Worm (Caenorhabditis elegans) whole organism, midembryonic: ENCODE results near the gene H25K10.4.

Experiments
- cog-1 ChIP-seq: sonication (generic microtip); optimal IDR thresholded peaks from 2 replicates; lab custom pipeline; 2016; ENCODE audit warnings: missing genetic modification characterization, missing compliant biosample characterization
- med-1 ChIP-seq: sonication (generic microtip); optimal IDR thresholded peaks from 2 replicates; lab custom pipeline; 2017; ENCODE audit warnings: missing genetic modification characterization, mild to moderate bottlenecking, missing compliant biosample characterization, antibody characterized with exemption, missing genetic modification reagents; ENCODE audit not compliant: insufficient read depth
- ref-1 ChIP-seq: fragments of 200-800 bp; sonication (Bioruptor generic); conservative IDR thresholded peaks from 2 replicates; pipeline ENCODE4 v1.3.6; 2022; ENCODE audit warnings: missing genetic modification reagents, missing genetic modification characterization, missing compliant biosample characterization

DNA sequence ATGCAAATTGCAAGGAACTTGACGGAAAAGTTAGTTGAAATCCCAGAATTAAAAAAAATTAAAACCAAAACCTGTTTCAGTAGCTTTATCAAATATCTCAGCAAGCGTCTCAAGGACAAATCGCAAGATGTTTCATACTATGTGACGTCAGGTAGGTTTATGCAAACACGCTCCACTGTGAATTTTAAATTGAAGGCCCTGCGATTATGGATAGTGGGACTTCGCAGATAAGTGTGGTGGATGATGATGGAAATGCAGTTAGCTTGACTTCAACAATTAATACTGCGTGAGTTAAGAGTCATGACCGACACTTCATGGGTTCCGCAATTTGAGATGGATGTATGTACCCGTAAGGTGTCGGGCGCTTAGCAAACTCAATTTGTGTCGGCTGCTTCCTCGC is 26.0 kb upstream of the H25K10.4 start:
- no peak for TF ChIP-seq med-1 (GFP tag; lab: Kevin White, UChicago)
- TF ChIP-seq ref-1 (GFP tag; lab: Robert Waterston, UW) = no peak
- TF ChIP-seq cog-1 = no peak
